Worm (Caenorhabditis elegans) whole organism, L2 larva: Measurements from ENCODE around the gene T28F3.8.

Experiments
- ceh-82 ChIP-seq: fragments of 150-350 bp; optimal IDR thresholded peaks from 2 replicates; lab custom pipeline; 2014; ENCODE audit warnings: missing biosample characterization, missing genetic modification characterization
- egl-27 ChIP-seq: sonication (generic microtip); optimal IDR thresholded peaks from 3 replicates; lab custom pipeline; 2017; ENCODE audit warnings: missing biosample characterization, missing genetic modification reagents, missing genetic modification characterization
- lin-11 ChIP-seq: fragments of 150-350 bp; sonication (generic microtip); optimal IDR thresholded peaks from 2 replicates; lab custom pipeline; 2014; ENCODE audit warnings: missing biosample characterization, missing genetic modification characterization, inconsistent platforms, mixed read lengths
- nhr-10 ChIP-seq: sonication (generic microtip); optimal IDR thresholded peaks from 2 replicates; lab custom pipeline; 2017; ENCODE audit warnings: missing biosample characterization, missing genetic modification characterization

- TF ChIP-seq egl-27 (tag; lab: Kevin White, UChicago) (no peak), ceh-82 (tag; lab: Kevin White, UChicago) (no peak), nhr-10 (tag; lab: Kevin White, UChicago) (no peak), lin-11 (tag; lab: Kevin White, UChicago) (no peak)
Measured at ce11 chrIV:17320445-17320844, 13.3 kb upstream of the T28F3.8 start, which contains the start of gene C49C3.4.
